Fruit fly (Drosophila melanogaster) whole organism, embryonic: ENCODE measurements around the gene caup.

Experiments used
- Ada2b ChIP-seq: fragments of 200-800 bp; sonication (Bioruptor generic); IDR thresholded peaks from 2 replicates; pipeline ENCODE4 v1.3.6; 2022; ENCODE audit warnings: missing biosample characterization, missing genetic modification characterization
- Atf3 ChIP-seq: fragments of 200-800 bp; sonication (Bioruptor generic); optimal IDR thresholded peaks from 3 replicates; lab custom pipeline; 2016; ENCODE audit warnings: missing biosample characterization, missing genetic modification characterization
- CG10654 ChIP-seq: fragments of 200-800 bp; sonication (Bioruptor generic); optimal IDR thresholded peaks from 2 replicates; lab custom pipeline; 2016; ENCODE audit warnings: missing biosample characterization, missing genetic modification characterization
- CG10979 ChIP-seq: fragments of 200-800 bp; sonication (Bioruptor generic); optimal IDR thresholded peaks from 2 replicates; lab custom pipeline; 2018; ENCODE audit warnings: missing biosample characterization, mild to moderate bottlenecking, missing genetic modification characterization, moderate library complexity
- CG11456 ChIP-seq: fragments of 200-800 bp; sonication (Bioruptor generic); IDR thresholded peaks from 3 replicates; pipeline ENCODE4 v1.3.6; 2022; ENCODE audit warnings: missing biosample characterization, missing genetic modification characterization
- CG12219 ChIP-seq: fragments of 200-800 bp; sonication (Bioruptor generic); optimal IDR thresholded peaks from 3 replicates; lab custom pipeline; 2018; ENCODE audit warnings: missing biosample characterization, mild to moderate bottlenecking, missing genetic modification characterization
- CG14710 ChIP-seq: fragments of 200-800 bp; sonication (Bioruptor generic); optimal IDR thresholded peaks from 3 replicates; lab custom pipeline; 2019; ENCODE audit warnings: missing biosample characterization, mild to moderate bottlenecking, missing genetic modification characterization, moderate library complexity
- CG1529 ChIP-seq: fragments of 200-800 bp; sonication (Bioruptor generic); optimal IDR thresholded peaks from 3 replicates; lab custom pipeline; 2018; ENCODE audit warnings: missing biosample characterization, missing genetic modification characterization
- CG15696 ChIP-seq: fragments of 200-800 bp; sonication (Bioruptor generic); optimal IDR thresholded peaks from 2 replicates; lab custom pipeline; 2019; ENCODE audit warnings: missing biosample characterization, mild to moderate bottlenecking, missing genetic modification characterization, moderate library complexity
- CG17328 ChIP-seq: fragments of 200-800 bp; sonication (Bioruptor generic); IDR thresholded peaks from 2 replicates; pipeline ENCODE4 v1.3.6; 2022; ENCODE audit warnings: missing biosample characterization, missing genetic modification characterization
- CG17568 ChIP-seq: fragments of 200-800 bp; sonication (Bioruptor generic); optimal IDR thresholded peaks from 2 replicates; lab custom pipeline; 2018; ENCODE audit warnings: missing biosample characterization, mild to moderate bottlenecking, missing genetic modification characterization, moderate library complexity
- CG18476 ChIP-seq: fragments of 200-800 bp; sonication (Bioruptor generic); optimal IDR thresholded peaks from 2 replicates; lab custom pipeline; 2016; ENCODE audit warnings: missing biosample characterization, mild to moderate bottlenecking, missing genetic modification characterization
- CG2712 ChIP-seq: fragments of 200-800 bp; optimal IDR thresholded peaks from 3 replicates; lab custom pipeline; 2019; ENCODE audit warnings: missing biosample characterization, mild to moderate bottlenecking, missing genetic modification characterization, moderate library complexity
- CG2875 ChIP-seq: fragments of 200-800 bp; sonication (Bioruptor generic); optimal IDR thresholded peaks from 2 replicates; lab custom pipeline; 2017; ENCODE audit warnings: missing biosample characterization, mild to moderate bottlenecking, missing genetic modification characterization, missing genetic modification reagents
- CG3847 ChIP-seq: fragments of 200-800 bp; sonication (Bioruptor generic); IDR thresholded peaks from 2 replicates; pipeline ENCODE4 v1.3.6; 2022; ENCODE audit warnings: missing biosample characterization, missing genetic modification characterization
- CG4360 ChIP-seq: fragments of 200-800 bp; sonication (Bioruptor generic); IDR thresholded peaks from 2 replicates; pipeline ENCODE4 v1.3.6; 2022; ENCODE audit warnings: missing biosample characterization, missing genetic modification characterization
- CG7987 ChIP-seq: fragments of 200-800 bp; sonication (Bioruptor generic); optimal IDR thresholded peaks from 2 replicates; lab custom pipeline; 2018; ENCODE audit warnings: missing biosample characterization, mild to moderate bottlenecking, missing genetic modification characterization, moderate library complexity
- CG8388 ChIP-seq: fragments of 200-800 bp; sonication (Bioruptor generic); optimal IDR thresholded peaks from 2 replicates; lab custom pipeline; 2019; ENCODE audit warnings: missing biosample characterization, mild to moderate bottlenecking, missing genetic modification characterization, moderate library complexity
- CG9609 ChIP-seq: fragments of 200-800 bp; sonication (Bioruptor generic); optimal IDR thresholded peaks from 3 replicates; lab custom pipeline; 2016; ENCODE audit warnings: missing biosample characterization, missing genetic modification characterization
- CG9797 ChIP-seq: fragments of 200-800 bp; sonication (Bioruptor generic); optimal IDR thresholded peaks from 3 replicates; lab custom pipeline; 2018; ENCODE audit warnings: missing biosample characterization, mild to moderate bottlenecking, missing genetic modification characterization
- CG9876 ChIP-seq: fragments of 200-800 bp; sonication (Bioruptor generic); optimal IDR thresholded peaks from 2 replicates; lab custom pipeline; 2016; ENCODE audit warnings: missing biosample characterization, missing genetic modification characterization
- Dip3 ChIP-seq: fragments of 200-800 bp; sonication (Bioruptor generic); optimal IDR thresholded peaks from 3 replicates; lab custom pipeline; 2016; ENCODE audit warnings: missing biosample characterization, missing genetic modification characterization
- E2f2 ChIP-seq: fragments of 200-800 bp; sonication (Bioruptor generic); IDR thresholded peaks from 2 replicates; pipeline ENCODE4 v1.3.6; 2022; ENCODE audit warnings: missing biosample characterization, missing genetic modification characterization
- Ets65A ChIP-seq: fragments of 200-800 bp; sonication (Bioruptor generic); peaks from one replicate; lab custom pipeline; 2016; ENCODE audit warnings: missing biosample characterization, missing genetic modification characterization
- HHEX ChIP-seq: fragments of 200-800 bp; sonication (Bioruptor generic); optimal IDR thresholded peaks from 3 replicates; lab custom pipeline; 2017; ENCODE audit warnings: missing biosample characterization, mild to moderate bottlenecking, missing genetic modification characterization, missing genetic modification reagents
- Jarid2 ChIP-seq: fragments of 200-800 bp; sonication (Bioruptor generic); optimal IDR thresholded peaks from 3 replicates; lab custom pipeline; 2017; ENCODE audit warnings: mild to moderate bottlenecking, missing biosample characterization, missing genetic modification reagents, missing genetic modification characterization
- NfI ChIP-seq: fragments of 200-800 bp; sonication (Bioruptor generic); optimal IDR thresholded peaks from 3 replicates; lab custom pipeline; 2018; ENCODE audit warnings: missing biosample characterization, mild to moderate bottlenecking, missing genetic modification characterization, moderate library complexity
- Rfx ChIP-seq: fragments of 200-800 bp; sonication (Bioruptor generic); IDR thresholded peaks from 2 replicates; pipeline ENCODE4 v1.3.6; 2022; ENCODE audit warnings: missing biosample characterization, missing genetic modification characterization
- Xrp1 ChIP-seq: fragments of 200-800 bp; sonication (Bioruptor generic); IDR thresholded peaks from 2 replicates; pipeline ENCODE4 v1.3.6; 2022; ENCODE audit warnings: missing biosample characterization, missing genetic modification characterization
- caup ChIP-seq: fragments of 200-800 bp; sonication (Bioruptor generic); optimal IDR thresholded peaks from 3 replicates; lab custom pipeline; 2017; ENCODE audit warnings: missing biosample characterization, mild to moderate bottlenecking, missing genetic modification characterization, moderate library complexity; ENCODE audit not compliant: severe bottlenecking
- croc ChIP-seq: fragments of 200-800 bp; sonication (Bioruptor generic); conservative IDR thresholded peaks from 3 replicates; pipeline ENCODE4 v1.3.6; 2022; ENCODE audit warnings: missing biosample characterization, missing genetic modification characterization
- crol ChIP-seq: fragments of 200-800 bp; sonication (Bioruptor generic); IDR thresholded peaks from 2 replicates; pipeline ENCODE4 v1.3.6; 2022; ENCODE audit warnings: missing biosample characterization, missing genetic modification characterization
- danr ChIP-seq: fragments of 200-800 bp; sonication (Bioruptor generic); IDR thresholded peaks from 2 replicates; pipeline ENCODE4 v1.3.6; 2022; ENCODE audit warnings: missing biosample characterization, missing genetic modification characterization
- dmrt99B ChIP-seq: fragments of 200-800 bp; sonication (Bioruptor generic); optimal IDR thresholded peaks from 2 replicates; lab custom pipeline; 2018; ENCODE audit warnings: missing biosample characterization, mild to moderate bottlenecking, missing genetic modification characterization, moderate library complexity
- ewg ChIP-seq: fragments of 200-800 bp; sonication (Bioruptor generic); optimal IDR thresholded peaks from 3 replicates; lab custom pipeline; 2017; ENCODE audit warnings: mild to moderate bottlenecking, missing biosample characterization, missing genetic modification reagents, missing genetic modification characterization
- fd64A ChIP-seq: fragments of 200-800 bp; sonication (Bioruptor generic); optimal IDR thresholded peaks from 3 replicates; lab custom pipeline; 2018; ENCODE audit warnings: missing biosample characterization, mild to moderate bottlenecking, missing genetic modification characterization
- her ChIP-seq: fragments of 200-800 bp; sonication (Bioruptor generic); optimal IDR thresholded peaks from 2 replicates; lab custom pipeline; 2016; ENCODE audit warnings: missing biosample characterization, missing genetic modification characterization
- lab ChIP-seq: fragments of 200-800 bp; sonication (Bioruptor generic); optimal IDR thresholded peaks from 3 replicates; lab custom pipeline; 2017; ENCODE audit warnings: missing biosample characterization, missing genetic modification characterization, mild to moderate bottlenecking, moderate library complexity, missing genetic modification reagents
- luna ChIP-seq: fragments of 200-800 bp; sonication (Bioruptor generic); optimal IDR thresholded peaks from 2 replicates; lab custom pipeline; 2016; ENCODE audit warnings: missing biosample characterization, missing genetic modification characterization
- pan ChIP-seq, 4 experiments: fragments of >200 bp in 3 of 4; fragments of 200-800 bp in 1 of 4; sonication (Bioruptor generic) in 1 of 4; optimal IDR thresholded peaks in 3 of 4; IDR thresholded peaks in 1 of 4; 2 replicates each; pipeline versions ENCODE4 v1.3.6 to Lab custom; 2017 to 2022; ENCODE audit warnings: missing biosample characterization in 2 of 4, missing genetic modification characterization in 2 of 4, mixed read lengths in 1 of 4
- prd ChIP-seq, 3 experiments: fragments of >200 bp in 2 of 3; fragments of 200-800 bp in 1 of 3; sonication (Bioruptor generic) in 1 of 3; optimal IDR thresholded peaks in 2 of 3; IDR thresholded peaks in 1 of 3; 2 replicates in 2 of 3; 3 replicates in 1 of 3; pipeline versions ENCODE4 v1.3.6 to Lab custom; 2017 to 2022; ENCODE audit warnings: missing biosample characterization in 1 of 3, missing genetic modification characterization in 1 of 3
- ranshi ChIP-seq: fragments of 200-800 bp; sonication (Bioruptor generic); IDR thresholded peaks from 2 replicates; pipeline ENCODE4 v1.3.6; 2022; ENCODE audit warnings: missing biosample characterization, missing genetic modification characterization
- sens-2 ChIP-seq: fragments of 200-800 bp; sonication (Bioruptor generic); IDR thresholded peaks from 2 replicates; pipeline ENCODE4 v1.3.6; 2022; ENCODE audit warnings: missing biosample characterization, missing genetic modification characterization
- seq ChIP-seq: fragments of 200-800 bp; sonication (Bioruptor generic); IDR thresholded peaks from 2 replicates; pipeline ENCODE4 v1.3.6; 2022; ENCODE audit warnings: missing biosample characterization, missing genetic modification characterization
- slp2 ChIP-seq: fragments of 200-800 bp; sonication (Bioruptor generic); optimal IDR thresholded peaks from 2 replicates; lab custom pipeline; 2016; ENCODE audit warnings: missing biosample characterization, missing genetic modification characterization
- wek ChIP-seq: fragments of 200-800 bp; sonication (Bioruptor generic); optimal IDR thresholded peaks from 3 replicates; lab custom pipeline; 2018; ENCODE audit warnings: missing biosample characterization, mild to moderate bottlenecking, missing genetic modification characterization, moderate library complexity
- z ChIP-seq: fragments of 200-800 bp; sonication (Bioruptor generic); IDR thresholded peaks from 3 replicates; pipeline ENCODE4 v1.3.6; 2022; ENCODE audit warnings: missing biosample characterization, missing genetic modification characterization
- zfh1 ChIP-seq: fragments of 200-800 bp; sonication (Bioruptor generic); IDR thresholded peaks from 3 replicates; pipeline ENCODE4 v1.3.6; 2022; ENCODE audit warnings: missing biosample characterization, missing genetic modification characterization

The caup gene

dm6 chr3L:12667998-12668616 lies 58.7 kb downstream of the caup start (continued):
- TF ChIP-seq her, result no peak
- TF ChIP-seq CG14710 (tag; lab: Kevin White, UChicago), result peak; percentile 50
- peak; percentile 32; the same call in 1 of the 2 replicates for TF ChIP-seq CG3847 (GFP tag; lab: Robert Waterston, UW)
- TF ChIP-seq slp2, result peak; percentile 19
- TF ChIP-seq CG2875 (GFP tag; lab: Kevin White, UChicago), result peak; percentile 2
- peak; percentile 25 for TF ChIP-seq wek (GFP tag; lab: Kevin White, UChicago)
- no peak for TF ChIP-seq z (GFP tag; lab: Robert Waterston, UW)
- TF ChIP-seq Ada2b (GFP tag; lab: Robert Waterston, UW), result peak; percentile 38; the same call in 1 of the 2 replicates
- TF ChIP-seq zfh1 (GFP tag; lab: Robert Waterston, UW), result peak; percentile 75
- TF ChIP-seq dmrt99B (tag; lab: Kevin White, UChicago), result peak; percentile 57
- peak; percentile 2 for TF ChIP-seq CG8388 (GFP tag; lab: Kevin White, UChicago)
- TF ChIP-seq CG10979, result peak; percentile 60
- TF ChIP-seq CG2712 (tag; lab: Kevin White, UChicago), result peak; percentile 54
- TF ChIP-seq CG18476, result peak; percentile 6
- peak; percentile 10 for TF ChIP-seq caup (GFP tag; lab: Kevin White, UChicago)
- peak; percentile 21 for TF ChIP-seq E2f2 (GFP tag; lab: Robert Waterston, UW)
- TF ChIP-seq CG15696 (tag; lab: Kevin White, UChicago), result peak; percentile 45
- TF ChIP-seq Atf3 (GFP tag; lab: Kevin White, UChicago), result no peak
- no peak for TF ChIP-seq CG9797 (GFP tag; lab: Kevin White, UChicago)
- peak; percentile 4 for TF ChIP-seq CG9876 (GFP tag; lab: Kevin White, UChicago)
- TF ChIP-seq CG17568 (GFP tag; lab: Kevin White, UChicago), result no peak
- TF ChIP-seq luna (GFP tag; lab: Kevin White, UChicago), result no peak
- TF ChIP-seq Dip3 (GFP tag; lab: Kevin White, UChicago), result no peak
- peak; percentile 45 for TF ChIP-seq HHEX (GFP tag; lab: Kevin White, UChicago)
- TF ChIP-seq CG7987 (GFP tag; lab: Kevin White, UChicago), result peak; percentile 23
- TF ChIP-seq CG4360 (GFP tag; lab: Robert Waterston, UW), result peak; percentile 37; the same call in 1 of the 2 replicates
- TF ChIP-seq danr (GFP tag; lab: Robert Waterston, UW), result no peak
- TF ChIP-seq CG1529 (GFP tag; lab: Kevin White, UChicago), result no peak
- no peak for TF ChIP-seq prd (optimal IDR thresholded peaks at IDR 0.05; lab: Kevin White, UChicago)
- peak; percentile 53; the same call in 1 of the 3 replicates for TF ChIP-seq prd (GFP tag; IDR thresholded peaks at IDR 0.05; lab: Robert Waterston, UW)
- peak; percentile 25; the same call in 2 of the 3 replicates for TF ChIP-seq croc (GFP tag; lab: Robert Waterston, UW)
- TF ChIP-seq ranshi (GFP tag; lab: Robert Waterston, UW), result peak; percentile 37; the same call in 1 of the 2 replicates
- TF ChIP-seq CG12219, result peak; percentile 33
- peak; percentile 5 for TF ChIP-seq CG9609 (GFP tag; lab: Kevin White, UChicago)
- 0 out of 2 replicates have a peak, but pooled peaks have one; percentile 23 for TF ChIP-seq Xrp1 (GFP tag; lab: Robert Waterston, UW)
- TF ChIP-seq NfI (GFP tag; lab: Kevin White, UChicago), result peak; percentile 40
- TF ChIP-seq ewg, result no peak
- TF ChIP-seq CG11456, result 0 out of 3 replicates have a peak, but pooled peaks have one; percentile 26
- TF ChIP-seq fd64A, result peak; percentile 15
- 0 out of 2 replicates have a peak, but pooled peaks have one; percentile 21 for TF ChIP-seq CG17328 (GFP tag; lab: Robert Waterston, UW)
- TF ChIP-seq pan (optimal IDR thresholded peaks at IDR 0.05; lab: Kevin White, UChicago), result no peak
- TF ChIP-seq pan (GFP tag; optimal IDR thresholded peaks at IDR 0.05 in 1 of 2, IDR thresholded peaks at IDR 0.05 in 1 of 2), result peak in 1 of 2 experiments; percentile 5
- TF ChIP-seq lab, result peak; percentile 36
- peak; percentile 53; the same call in 1 of the 2 replicates for TF ChIP-seq sens-2 (GFP tag; lab: Robert Waterston, UW)
- peak; percentile 9 for TF ChIP-seq CG10654 (GFP tag; lab: Kevin White, UChicago)
- 0 out of 2 replicates have a peak, but pooled peaks have one; percentile 39 for TF ChIP-seq Rfx (GFP tag; lab: Robert Waterston, UW)
- TF ChIP-seq seq (GFP tag; lab: Robert Waterston, UW), result peak; percentile 59; the same call in 1 of the 2 replicates
- TF ChIP-seq Ets65A (GFP tag; lab: Kevin White, UChicago), result peak; percentile 95
- TF ChIP-seq Jarid2 (GFP tag; lab: Kevin White, UChicago), result peak; percentile 7
- TF ChIP-seq crol (GFP tag; lab: Robert Waterston, UW), result peak; percentile 67
